Worm (Caenorhabditis elegans) whole organism, young adult: ENCODE data around the gene ttr-40.
A peak's percentile ranks its signal among the peaks of the same experiment; 100 is the strongest.

Experiments used
- B0336.3 ChIP-seq: fragments of 200-800 bp; sonication (Bioruptor generic); IDR thresholded peaks from 2 replicates; pipeline ENCODE4 v1.3.6; 2022; ENCODE audit warnings: missing genetic modification characterization, missing compliant biosample characterization
- C17E4.6 ChIP-seq: fragments of 200-800 bp; sonication (Bioruptor generic); IDR thresholded peaks from 2 replicates; pipeline ENCODE4 v1.3.6; 2022; ENCODE audit warnings: missing genetic modification reagents, missing genetic modification characterization, missing compliant biosample characterization
- D2030.7 ChIP-seq: fragments of 200-800 bp; sonication (Bioruptor generic); IDR thresholded peaks from 2 replicates; pipeline ENCODE4 v1.3.6; 2022; ENCODE audit warnings: missing genetic modification reagents, missing genetic modification characterization, missing compliant biosample characterization
- F10E7.11 ChIP-seq: sonication (generic microtip); optimal IDR thresholded peaks from 2 replicates; lab custom pipeline; 2017; ENCODE audit warnings: mild to moderate bottlenecking, missing genetic modification characterization, moderate library complexity, missing compliant biosample characterization
- F37B4.10 ChIP-seq: fragments of 200-800 bp; sonication (Bioruptor generic); IDR thresholded peaks from 2 replicates; pipeline ENCODE4 v1.3.6; 2022; ENCODE audit warnings: missing genetic modification characterization, missing compliant biosample characterization
- F49E8.2 ChIP-seq: sonication (generic microtip); optimal IDR thresholded peaks from 3 replicates; lab custom pipeline; 2017; ENCODE audit warnings: missing genetic modification characterization, mild to moderate bottlenecking, missing compliant biosample characterization, antibody characterized with exemption, moderate library complexity; ENCODE audit not compliant: insufficient read depth
- F52B5.7 ChIP-seq: sonication (generic microtip); optimal IDR thresholded peaks from 2 replicates; lab custom pipeline; 2016; ENCODE audit warnings: mild to moderate bottlenecking, missing genetic modification characterization, missing compliant biosample characterization
- T07F8.4 ChIP-seq: sonication (generic microtip); optimal IDR thresholded peaks from 2 replicates; lab custom pipeline; 2016; ENCODE audit warnings: mild to moderate bottlenecking, missing genetic modification characterization, moderate library complexity, missing compliant biosample characterization
- T26A5.8 ChIP-seq: sonication (generic microtip); optimal IDR thresholded peaks from 2 replicates; lab custom pipeline; 2016; ENCODE audit warnings: missing genetic modification characterization, missing compliant biosample characterization
- Y67H2A.10 ChIP-seq: fragments of 200-800 bp; sonication (Bioruptor generic); conservative IDR thresholded peaks from 2 replicates; pipeline ENCODE4 v1.3.6; 2022; ENCODE audit warnings: missing genetic modification reagents, missing genetic modification characterization, missing compliant biosample characterization
- Y95B8A.8 ChIP-seq: fragments of 200-800 bp; sonication (Bioruptor generic); IDR thresholded peaks from 2 replicates; pipeline ENCODE4 v1.3.6; 2022; ENCODE audit warnings: missing genetic modification reagents, missing genetic modification characterization, missing compliant biosample characterization
- akir-1 ChIP-seq: fragments of 200-800 bp; sonication (Bioruptor generic); optimal IDR thresholded peaks from 2 replicates; lab custom pipeline; 2018; ENCODE audit warnings: mild to moderate bottlenecking, missing genetic modification characterization, moderate library complexity, missing compliant biosample characterization
- bed-2 ChIP-seq: fragments of 200-800 bp; sonication (Bioruptor generic); IDR thresholded peaks from 2 replicates; pipeline ENCODE4 v1.3.6; 2022; ENCODE audit warnings: missing genetic modification reagents, missing genetic modification characterization, missing compliant biosample characterization
- ceh-40 ChIP-seq: fragments of 200-800 bp; sonication (Bioruptor generic); IDR thresholded peaks from 2 replicates; pipeline ENCODE4 v1.3.6; 2022; ENCODE audit warnings: missing genetic modification characterization, missing compliant biosample characterization
- ceh-58 ChIP-seq: fragments of 200-800 bp; sonication (Bioruptor generic); IDR thresholded peaks from 2 replicates; pipeline ENCODE4 v1.3.6; 2022; ENCODE audit warnings: missing genetic modification characterization, missing compliant biosample characterization
- die-1 ChIP-seq: sonication (generic microtip); optimal IDR thresholded peaks from 2 replicates; lab custom pipeline; 2016; ENCODE audit warnings: missing genotype, mild to moderate bottlenecking, missing genetic modification characterization, missing compliant biosample characterization
- dox-1 ChIP-seq: fragments of 200-800 bp; sonication (Bioruptor generic); IDR thresholded peaks from 2 replicates; pipeline ENCODE4 v1.3.6; 2022; ENCODE audit warnings: missing genetic modification reagents, missing genetic modification characterization, missing compliant biosample characterization
- dpl-1 ChIP-seq: fragments of 150-350 bp; optimal IDR thresholded peaks from 2 replicates; lab custom pipeline; 2014; ENCODE audit warnings: missing biosample characterization, missing genetic modification reagents, missing genetic modification characterization
- efl-1 ChIP-seq: fragments of 150-350 bp; optimal IDR thresholded peaks from 2 replicates; lab custom pipeline; 2014; ENCODE audit warnings: missing biosample characterization, missing genetic modification reagents, missing genetic modification characterization
- egl-18 ChIP-seq: fragments of 200-800 bp; sonication (Bioruptor generic); IDR thresholded peaks from 2 replicates; pipeline ENCODE4 v1.3.6; 2022; ENCODE audit warnings: missing genetic modification reagents, missing genetic modification characterization, missing compliant biosample characterization
- egrh-3 ChIP-seq: fragments of 200-800 bp; sonication (Bioruptor generic); IDR thresholded peaks from 2 replicates; pipeline ENCODE4 v1.3.6; 2022; ENCODE audit warnings: missing genetic modification reagents, missing genetic modification characterization, missing compliant biosample characterization
- ekl-4 ChIP-seq: fragments of 200-800 bp; sonication (Bioruptor generic); IDR thresholded peaks from 2 replicates; pipeline ENCODE4 v1.3.6; 2022; ENCODE audit warnings: missing genetic modification reagents, missing genetic modification characterization, missing compliant biosample characterization
- fkh-3 ChIP-seq: sonication (generic microtip); optimal IDR thresholded peaks from 2 replicates; lab custom pipeline; 2016; ENCODE audit warnings: mild to moderate bottlenecking, missing genetic modification characterization, missing compliant biosample characterization
- gei-17 ChIP-seq: fragments of 200-800 bp; sonication (Bioruptor generic); optimal IDR thresholded peaks from 2 replicates; lab custom pipeline; 2018; ENCODE audit warnings: mild to moderate bottlenecking, missing genetic modification characterization, missing compliant biosample characterization
- hlh-12 ChIP-seq: sonication (generic microtip); optimal IDR thresholded peaks from 2 replicates; lab custom pipeline; 2016; ENCODE audit warnings: missing genetic modification characterization, missing compliant biosample characterization
- hrde-1 ChIP-seq: sonication (generic microtip); optimal IDR thresholded peaks from 2 replicates; lab custom pipeline; 2016; ENCODE audit warnings: missing genetic modification characterization, mild to moderate bottlenecking, missing compliant biosample characterization, moderate library complexity, missing genotype, missing genetic modification reagents, borderline replicate concordance
- hsf-1 ChIP-seq: fragments of 200-800 bp; sonication (Bioruptor generic); IDR thresholded peaks from 2 replicates; pipeline ENCODE4 v1.3.6; 2022; ENCODE audit warnings: missing genetic modification reagents, missing genetic modification characterization, missing compliant biosample characterization
- lin-54 ChIP-seq: fragments of 200-800 bp; sonication (Bioruptor generic); optimal IDR thresholded peaks from 2 replicates; lab custom pipeline; 2018; ENCODE audit warnings: mild to moderate bottlenecking, missing genetic modification characterization, missing compliant biosample characterization
- lir-1 ChIP-seq: fragments of 200-800 bp; sonication (Bioruptor generic); conservative IDR thresholded peaks from 2 replicates; pipeline ENCODE4 v1.3.6; 2022; ENCODE audit warnings: missing genetic modification reagents, missing genetic modification characterization, missing compliant biosample characterization
- madf-3 ChIP-seq: fragments of 200-800 bp; sonication (Bioruptor generic); IDR thresholded peaks from 2 replicates; pipeline ENCODE4 v1.3.6; 2022; ENCODE audit warnings: missing genetic modification reagents, missing genetic modification characterization, missing compliant biosample characterization
- mxl-1 ChIP-seq: sonication (generic microtip); optimal IDR thresholded peaks from 2 replicates; lab custom pipeline; 2016; ENCODE audit warnings: missing genetic modification characterization, missing compliant biosample characterization
- nhr-90 ChIP-seq: sonication (generic microtip); optimal IDR thresholded peaks from 2 replicates; lab custom pipeline; 2016; ENCODE audit warnings: missing genotype, mild to moderate bottlenecking, missing genetic modification characterization, missing compliant biosample characterization
- rec-8 ChIP-seq, 2 experiments: sonication (generic microtip); optimal IDR thresholded peaks; 2 replicates each; lab custom pipeline; 2016; ENCODE audit warnings: mild to moderate bottlenecking in 2 of 2, missing genetic modification characterization in 2 of 2, missing genetic modification reagents in 2 of 2, missing genotype in 2 of 2, missing biosample characterization in 1 of 2, missing compliant biosample characterization in 1 of 2, moderate library complexity in 1 of 2
- repo-1 ChIP-seq: sonication (generic microtip); optimal IDR thresholded peaks from 2 replicates; lab custom pipeline; 2017; ENCODE audit warnings: mild to moderate bottlenecking, missing genetic modification characterization, missing compliant biosample characterization
- rpc-1 ChIP-seq, 2 experiments: fragments of 150-350 bp in 1 of 2; sonication (generic microtip) in 1 of 2; optimal IDR thresholded peaks; 2 replicates each; lab custom pipeline; 2014 to 2018; ENCODE audit warnings: missing biosample characterization in 1 of 2, missing genetic modification characterization in 1 of 2, missing genetic modification reagents in 1 of 2, missing genotype in 1 of 2
- snpc-1.3 ChIP-seq: sonication (generic microtip); optimal IDR thresholded peaks from 2 replicates; lab custom pipeline; 2017; ENCODE audit warnings: missing genetic modification characterization, mild to moderate bottlenecking, missing compliant biosample characterization, antibody characterized with exemption, moderate library complexity, missing genotype, missing genetic modification reagents; ENCODE audit not compliant: insufficient read depth
- snpc-3.4 ChIP-seq: sonication (generic microtip); optimal IDR thresholded peaks from 2 replicates; lab custom pipeline; 2017; ENCODE audit warnings: missing genetic modification characterization, mild to moderate bottlenecking, missing compliant biosample characterization, antibody characterized with exemption, moderate library complexity, missing genotype, missing genetic modification reagents
- snpc-4 ChIP-seq, 5 experiments: fragments of 150-350 bp in 1 of 5; sonication (generic microtip) in 4 of 5; optimal IDR thresholded peaks; 2 replicates each; lab custom pipeline; 2014 to 2018; ENCODE audit warnings: missing genetic modification characterization in 5 of 5, missing biosample characterization in 3 of 5, antibody characterized with exemption in 2 of 5, mild to moderate bottlenecking in 2 of 5, missing compliant biosample characterization in 2 of 5, missing genotype in 2 of 5, moderate library complexity in 2 of 5, missing genetic modification reagents in 1 of 5
- somi-1 ChIP-seq: fragments of 200-800 bp; sonication (Bioruptor generic); optimal IDR thresholded peaks from 2 replicates; lab custom pipeline; 2018; ENCODE audit warnings: mild to moderate bottlenecking, missing genetic modification characterization, missing compliant biosample characterization
- sptf-2 ChIP-seq: fragments of 200-800 bp; sonication (Bioruptor generic); optimal IDR thresholded peaks from 2 replicates; lab custom pipeline; 2018; ENCODE audit warnings: mild to moderate bottlenecking, missing genetic modification characterization, missing compliant biosample characterization
- ztf-25 ChIP-seq: fragments of 200-800 bp; sonication (Bioruptor generic); IDR thresholded peaks from 2 replicates; pipeline ENCODE4 v1.3.6; 2022; ENCODE audit warnings: missing genetic modification reagents, missing genetic modification characterization, missing compliant biosample characterization
- ztf-28 ChIP-seq: fragments of 200-800 bp; sonication (Bioruptor generic); IDR thresholded peaks from 2 replicates; pipeline ENCODE4 v1.3.6; 2022; ENCODE audit warnings: missing genetic modification reagents, missing genetic modification characterization, missing compliant biosample characterization
- ztf-3 ChIP-seq: fragments of 200-800 bp; sonication (Bioruptor generic); optimal IDR thresholded peaks from 2 replicates; lab custom pipeline; 2018; ENCODE audit warnings: mild to moderate bottlenecking, missing genetic modification characterization, missing compliant biosample characterization

Gene ttr-40

ce11 chrV:9318046-9318445, 37.2 kb downstream of the ttr-40 start, which contains the start of gene kvs-3 (continued):
- TF ChIP-seq Y67H2A.10 (peak; percentile 50; the same call in 1 of the 2 replicates), ceh-40 (GFP tag; lab: Robert Waterston, UW) (peak; percentile 90), rpc-1 (optimal IDR thresholded peaks at IDR 0.05; lab: Kevin White, UChicago) (peak; percentile 85), rpc-1 (tag; optimal IDR thresholded peaks at IDR 0.05; lab: Kevin White, UChicago) (peak; percentile 94), lin-54 (GFP tag; lab: Kevin White, UChicago) (peak; percentile 71), ekl-4 (GFP tag; lab: Robert Waterston, UW) (peak; percentile 67; the same call in 1 of the 2 replicates), rec-8 (tag; optimal IDR thresholded peaks at IDR 0.05; lab: Kevin White, UChicago) (peak; percentile 73 to 77), B0336.3 (GFP tag; lab: Robert Waterston, UW) (no peak), snpc-4 (GFP tag; optimal IDR thresholded peaks at IDR 0.05; lab: Kevin White, UChicago) (peak; percentile 70), snpc-4 (tag; optimal IDR thresholded peaks at IDR 0.05; lab: Kevin White, UChicago) (peak in 1 of 4 experiments; percentile 62), F37B4.10 (no peak), ztf-25 (GFP tag; lab: Robert Waterston, UW) (peak; percentile 91), ztf-3 (GFP tag; lab: Kevin White, UChicago) (peak; percentile 56), efl-1 (GFP tag; lab: Kevin White, UChicago) (peak; percentile 3), C17E4.6 (GFP tag; lab: Robert Waterston, UW) (no peak), F49E8.2 (tag; lab: Kevin White, UChicago) (peak; percentile 61), hrde-1 (peak; percentile 83), madf-3 (peak; percentile 78), egrh-3 (GFP tag; lab: Robert Waterston, UW) (peak; percentile 44; the same call in 1 of the 2 replicates), lir-1 (GFP tag; lab: Robert Waterston, UW) (0 out of 2 replicates have a peak, but pooled peaks have one; percentile 48), T26A5.8 (tag; lab: Kevin White, UChicago) (peak; percentile 82), ceh-58 (GFP tag; lab: Robert Waterston, UW) (0 out of 2 replicates have a peak, but pooled peaks have one; percentile 55), repo-1 (tag; lab: Kevin White, UChicago) (peak; percentile 82), dpl-1 (peak; percentile 18), nhr-90 (tag; lab: Kevin White, UChicago) (peak; percentile 94), sptf-2 (GFP tag; lab: Kevin White, UChicago) (peak; percentile 92), F10E7.11 (tag; lab: Kevin White, UChicago) (peak; percentile 72), die-1 (tag; lab: Kevin White, UChicago) (peak; percentile 85), snpc-3.4 (peak; percentile 89), somi-1 (GFP tag; lab: Kevin White, UChicago) (peak; percentile 37), T07F8.4 (tag; lab: Kevin White, UChicago) (peak; percentile 92), D2030.7 (GFP tag; lab: Robert Waterston, UW) (peak; percentile 2; the same call in 1 of the 2 replicates)

ce11 chrV:9316970-9317369, 38.3 kb downstream of the ttr-40 start:
- TF ChIP-seq ztf-28 (GFP tag; lab: Robert Waterston, UW) (no peak), Y95B8A.8 (no peak), ceh-40 (GFP tag; lab: Robert Waterston, UW) (no peak), bed-2 (GFP tag; lab: Robert Waterston, UW) (no peak), akir-1 (GFP tag; lab: Kevin White, UChicago) (no peak), mxl-1 (tag; lab: Kevin White, UChicago) (no peak), repo-1 (tag; lab: Kevin White, UChicago) (no peak), gei-17 (GFP tag; lab: Kevin White, UChicago) (no peak), hrde-1 (no peak), hlh-12 (tag; lab: Kevin White, UChicago) (no peak), dox-1 (GFP tag; lab: Robert Waterston, UW) (no peak), egl-18 (GFP tag; lab: Robert Waterston, UW) (no peak), hsf-1 (no peak), die-1 (tag; lab: Kevin White, UChicago) (no peak), F52B5.7 (tag; lab: Kevin White, UChicago) (no peak), fkh-3 (no peak), snpc-1.3 (tag; lab: Kevin White, UChicago) (no peak)
- TF ChIP-seq, all 124 proteins: peak for 0
